Worm (Caenorhabditis elegans): Measurements from ENCODE around the gene srj-9.

ce11 chrV:3454620-3455019, 22.9 kb downstream of the srj-9 start:
- no peak for TF ChIP-seq nhr-90 (tag; optimal IDR thresholded peaks at IDR 0.05; ENCODE audit: poor library complexity)
- TF ChIP-seq alr-1 (tag; optimal IDR thresholded peaks at IDR 0.05; ENCODE audit: borderline replicate concordance) = no peak
- TF ChIP-seq ama-1 (optimal IDR thresholded peaks at IDR 0.05) = no peak
- no peak for TF ChIP-seq lsy-2 (tag; optimal IDR thresholded peaks at IDR 0.05)
- TF ChIP-seq aha-1 (tag; optimal IDR thresholded peaks at IDR 0.05) = no peak
- no peak for TF ChIP-seq fos-1 (tag; optimal IDR thresholded peaks at IDR 0.05)
- TF ChIP-seq snpc-4 (tag; optimal IDR thresholded peaks at IDR 0.05) = no peak
- no peak for TF ChIP-seq elt-2 (tag; optimal IDR thresholded peaks at IDR 0.05)
- no peak for TF ChIP-seq nhr-28 (tag; optimal IDR thresholded peaks at IDR 0.05)
- TF ChIP-seq sox-4 (tag; optimal IDR thresholded peaks at IDR 0.05) = no peak
- no peak for TF ChIP-seq sptf-1 (tag; optimal IDR thresholded peaks at IDR 0.05)
- TF ChIP-seq grh-1 (GFP tag; IDR thresholded peaks at IDR 0.05) = no peak
- TF ChIP-seq tbx-2 (tag; optimal IDR thresholded peaks at IDR 0.05) = no peak
- TF ChIP-seq nhr-11 (tag; optimal IDR thresholded peaks at IDR 0.05) = no peak
